Worm (Caenorhabditis elegans) whole organism, young adult: ENCODE results near the gene srx-63.

ENCODE experiments used
- B0019.2 ChIP-seq: fragments of 200-800 bp; sonication (Bioruptor generic); conservative IDR thresholded peaks from 2 replicates; pipeline ENCODE4 v1.3.6; 2022; ENCODE audit warnings: missing genetic modification reagents, missing genetic modification characterization, missing compliant biosample characterization
- C06A6.2 ChIP-seq: fragments of 200-800 bp; sonication (Bioruptor generic); conservative IDR thresholded peaks from 2 replicates; pipeline ENCODE4 v1.3.6; 2022; ENCODE audit warnings: missing genetic modification characterization, missing compliant biosample characterization
- D2030.7 ChIP-seq: fragments of 200-800 bp; sonication (Bioruptor generic); IDR thresholded peaks from 2 replicates; pipeline ENCODE4 v1.3.6; 2022; ENCODE audit warnings: missing genetic modification reagents, missing genetic modification characterization, missing compliant biosample characterization
- F10E7.11 ChIP-seq: sonication (generic microtip); optimal IDR thresholded peaks from 2 replicates; lab custom pipeline; 2017; ENCODE audit warnings: mild to moderate bottlenecking, missing genetic modification characterization, moderate library complexity, missing compliant biosample characterization
- F23B12.7 ChIP-seq: sonication (generic microtip); optimal IDR thresholded peaks from 2 replicates; lab custom pipeline; 2017; ENCODE audit warnings: missing genetic modification characterization, mild to moderate bottlenecking, missing compliant biosample characterization, antibody characterized with exemption, moderate library complexity; ENCODE audit not compliant: insufficient read depth
- Y53F4B.3 ChIP-seq: fragments of 200-800 bp; sonication (Bioruptor generic); IDR thresholded peaks from 2 replicates; pipeline ENCODE4 v1.3.6; 2022; ENCODE audit warnings: missing genetic modification reagents, missing genetic modification characterization, missing compliant biosample characterization
- Y53G8AR.9 ChIP-seq: fragments of 200-800 bp; sonication (Bioruptor generic); conservative IDR thresholded peaks from 2 replicates; pipeline ENCODE4 v1.3.6; 2022; ENCODE audit warnings: missing genetic modification reagents, missing genetic modification characterization, missing compliant biosample characterization
- Y67H2A.10 ChIP-seq: fragments of 200-800 bp; sonication (Bioruptor generic); conservative IDR thresholded peaks from 2 replicates; pipeline ENCODE4 v1.3.6; 2022; ENCODE audit warnings: missing genetic modification reagents, missing genetic modification characterization, missing compliant biosample characterization
- Y95B8A.8 ChIP-seq: fragments of 200-800 bp; sonication (Bioruptor generic); IDR thresholded peaks from 2 replicates; pipeline ENCODE4 v1.3.6; 2022; ENCODE audit warnings: missing genetic modification reagents, missing genetic modification characterization, missing compliant biosample characterization
- ZK185.1 ChIP-seq: sonication (generic microtip); optimal IDR thresholded peaks from 2 replicates; lab custom pipeline; 2016; ENCODE audit warnings: mild to moderate bottlenecking, missing genetic modification characterization, missing compliant biosample characterization; ENCODE audit not compliant: poor library complexity, severe bottlenecking
- akir-1 ChIP-seq: fragments of 200-800 bp; sonication (Bioruptor generic); optimal IDR thresholded peaks from 2 replicates; lab custom pipeline; 2018; ENCODE audit warnings: mild to moderate bottlenecking, missing genetic modification characterization, moderate library complexity, missing compliant biosample characterization
- aptf-2 ChIP-seq: fragments of 200-800 bp; sonication (Bioruptor generic); conservative IDR thresholded peaks from 2 replicates; pipeline ENCODE4 v1.3.6; 2022; ENCODE audit warnings: missing genetic modification reagents, missing genetic modification characterization, missing compliant biosample characterization
- atf-7 ChIP-seq: sonication (generic microtip); optimal IDR thresholded peaks from 2 replicates; lab custom pipeline; 2017; ENCODE audit warnings: mild to moderate bottlenecking, missing genetic modification characterization, missing compliant biosample characterization
- attf-3 ChIP-seq: fragments of 200-800 bp; sonication (Bioruptor generic); conservative IDR thresholded peaks from 2 replicates; pipeline ENCODE4 v1.3.6; 2022; ENCODE audit warnings: missing genetic modification reagents, missing genetic modification characterization, missing compliant biosample characterization
- attf-5 ChIP-seq: fragments of 200-800 bp; sonication (Bioruptor generic); optimal IDR thresholded peaks from 2 replicates; lab custom pipeline; 2018; ENCODE audit warnings: mild to moderate bottlenecking, missing genetic modification characterization, missing compliant biosample characterization
- bed-1 ChIP-seq: fragments of 200-800 bp; sonication (Bioruptor generic); IDR thresholded peaks from 2 replicates; pipeline ENCODE4 v1.3.6; 2022; ENCODE audit warnings: missing genetic modification reagents, missing genetic modification characterization, missing compliant biosample characterization
- cebp-2 ChIP-seq: fragments of 200-800 bp; sonication (Bioruptor generic); IDR thresholded peaks from 2 replicates; pipeline ENCODE4 v1.3.6; 2022; ENCODE audit warnings: missing genetic modification characterization, missing compliant biosample characterization
- ceh-100 ChIP-seq: fragments of 200-800 bp; sonication (Bioruptor generic); IDR thresholded peaks from 2 replicates; pipeline ENCODE4 v1.3.6; 2022; ENCODE audit warnings: missing genetic modification reagents, missing genetic modification characterization, missing compliant biosample characterization
- ceh-58 ChIP-seq: fragments of 200-800 bp; sonication (Bioruptor generic); IDR thresholded peaks from 2 replicates; pipeline ENCODE4 v1.3.6; 2022; ENCODE audit warnings: missing genetic modification characterization, missing compliant biosample characterization
- ceh-79 ChIP-seq: sonication (generic microtip); optimal IDR thresholded peaks from 2 replicates; lab custom pipeline; 2017; ENCODE audit warnings: mild to moderate bottlenecking, missing genetic modification characterization, missing compliant biosample characterization
- ceh-91 ChIP-seq: fragments of 200-800 bp; sonication (Bioruptor generic); IDR thresholded peaks from 2 replicates; pipeline ENCODE4 v1.3.6; 2022; ENCODE audit warnings: missing genetic modification reagents, missing genetic modification characterization, missing compliant biosample characterization
- chd-7 ChIP-seq: sonication (generic microtip); optimal IDR thresholded peaks from 2 replicates; lab custom pipeline; 2016; ENCODE audit warnings: mild to moderate bottlenecking, missing genetic modification characterization, moderate library complexity, missing compliant biosample characterization
- efl-1 ChIP-seq: fragments of 150-350 bp; optimal IDR thresholded peaks from 2 replicates; lab custom pipeline; 2014; ENCODE audit warnings: missing biosample characterization, missing genetic modification reagents, missing genetic modification characterization
- egrh-3 ChIP-seq: fragments of 200-800 bp; sonication (Bioruptor generic); IDR thresholded peaks from 2 replicates; pipeline ENCODE4 v1.3.6; 2022; ENCODE audit warnings: missing genetic modification reagents, missing genetic modification characterization, missing compliant biosample characterization
- ets-4 ChIP-seq: fragments of 200-800 bp; sonication (Bioruptor generic); optimal IDR thresholded peaks from 2 replicates; lab custom pipeline; 2018; ENCODE audit warnings: mild to moderate bottlenecking, missing genetic modification characterization, missing compliant biosample characterization
- gei-17 ChIP-seq: fragments of 200-800 bp; sonication (Bioruptor generic); optimal IDR thresholded peaks from 2 replicates; lab custom pipeline; 2018; ENCODE audit warnings: mild to moderate bottlenecking, missing genetic modification characterization, missing compliant biosample characterization
- hsf-1 ChIP-seq: fragments of 200-800 bp; sonication (Bioruptor generic); IDR thresholded peaks from 2 replicates; pipeline ENCODE4 v1.3.6; 2022; ENCODE audit warnings: missing genetic modification reagents, missing genetic modification characterization, missing compliant biosample characterization
- lin-54 ChIP-seq: fragments of 200-800 bp; sonication (Bioruptor generic); optimal IDR thresholded peaks from 2 replicates; lab custom pipeline; 2018; ENCODE audit warnings: mild to moderate bottlenecking, missing genetic modification characterization, missing compliant biosample characterization
- lir-1 ChIP-seq: fragments of 200-800 bp; sonication (Bioruptor generic); conservative IDR thresholded peaks from 2 replicates; pipeline ENCODE4 v1.3.6; 2022; ENCODE audit warnings: missing genetic modification reagents, missing genetic modification characterization, missing compliant biosample characterization
- madf-10 ChIP-seq: sonication (generic microtip); optimal IDR thresholded peaks from 2 replicates; lab custom pipeline; 2016; ENCODE audit warnings: mild to moderate bottlenecking, missing genetic modification characterization, missing compliant biosample characterization
- madf-3 ChIP-seq: fragments of 200-800 bp; sonication (Bioruptor generic); IDR thresholded peaks from 2 replicates; pipeline ENCODE4 v1.3.6; 2022; ENCODE audit warnings: missing genetic modification reagents, missing genetic modification characterization, missing compliant biosample characterization
- madf-6 ChIP-seq: fragments of 200-800 bp; sonication (Bioruptor generic); IDR thresholded peaks from 2 replicates; pipeline ENCODE4 v1.3.6; 2022; ENCODE audit warnings: missing genetic modification reagents, missing genetic modification characterization, missing compliant biosample characterization
- madf-8 ChIP-seq: fragments of 200-800 bp; sonication (Bioruptor generic); conservative IDR thresholded peaks from 2 replicates; pipeline ENCODE4 v1.3.6; 2022; ENCODE audit warnings: missing genetic modification reagents, missing genetic modification characterization, missing compliant biosample characterization
- mcd-1 ChIP-seq: fragments of 200-800 bp; sonication (Bioruptor generic); IDR thresholded peaks from 2 replicates; pipeline ENCODE4 v1.3.6; 2022; ENCODE audit warnings: missing genetic modification reagents, missing genetic modification characterization, missing compliant biosample characterization
- mes-4 ChIP-seq: sonication (generic microtip); optimal IDR thresholded peaks from 2 replicates; lab custom pipeline; 2016; ENCODE audit warnings: missing genotype, missing genetic modification characterization, missing compliant biosample characterization
- nfya-2 ChIP-seq: fragments of 200-800 bp; sonication (Bioruptor generic); IDR thresholded peaks from 2 replicates; pipeline ENCODE4 v1.3.6; 2022; ENCODE audit warnings: missing genetic modification reagents, missing genetic modification characterization, missing compliant biosample characterization
- nfyb-1 ChIP-seq: fragments of 200-800 bp; sonication (Bioruptor generic); IDR thresholded peaks from 2 replicates; pipeline ENCODE4 v1.3.6; 2022; ENCODE audit warnings: missing genetic modification reagents, missing genetic modification characterization, missing compliant biosample characterization
- nhr-27 ChIP-seq: fragments of 200-800 bp; sonication (Bioruptor generic); optimal IDR thresholded peaks from 2 replicates; lab custom pipeline; 2018; ENCODE audit warnings: mild to moderate bottlenecking, missing genetic modification characterization, moderate library complexity, missing compliant biosample characterization
- nhr-90 ChIP-seq: sonication (generic microtip); optimal IDR thresholded peaks from 2 replicates; lab custom pipeline; 2016; ENCODE audit warnings: missing genotype, mild to moderate bottlenecking, missing genetic modification characterization, missing compliant biosample characterization
- pha-4 ChIP-seq: fragments of 150-350 bp; sonication (generic microtip); optimal IDR thresholded peaks from 2 replicates; lab custom pipeline; 2014; ENCODE audit warnings: missing biosample characterization, missing genetic modification reagents, missing genetic modification characterization
- repo-1 ChIP-seq: sonication (generic microtip); optimal IDR thresholded peaks from 2 replicates; lab custom pipeline; 2017; ENCODE audit warnings: mild to moderate bottlenecking, missing genetic modification characterization, missing compliant biosample characterization
- rpc-1 ChIP-seq, 2 experiments: fragments of 150-350 bp in 1 of 2; sonication (generic microtip) in 1 of 2; optimal IDR thresholded peaks; 2 replicates each; lab custom pipeline; 2014 to 2018; ENCODE audit warnings: missing biosample characterization in 1 of 2, missing genetic modification characterization in 1 of 2, missing genetic modification reagents in 1 of 2, missing genotype in 1 of 2
- snpc-4 ChIP-seq, 5 experiments: fragments of 150-350 bp in 1 of 5; sonication (generic microtip) in 4 of 5; optimal IDR thresholded peaks; 2 replicates each; lab custom pipeline; 2014 to 2018; ENCODE audit warnings: missing genetic modification characterization in 5 of 5, missing biosample characterization in 3 of 5, antibody characterized with exemption in 2 of 5, mild to moderate bottlenecking in 2 of 5, missing compliant biosample characterization in 2 of 5, missing genotype in 2 of 5, moderate library complexity in 2 of 5, missing genetic modification reagents in 1 of 5
- tlf-1 ChIP-seq: fragments of 200-800 bp; sonication (Bioruptor generic); optimal IDR thresholded peaks from 2 replicates; lab custom pipeline; 2018; ENCODE audit warnings: mild to moderate bottlenecking, missing genetic modification characterization, missing compliant biosample characterization
- xnd-1 ChIP-seq: sonication (generic microtip); optimal IDR thresholded peaks from 2 replicates; lab custom pipeline; 2016; ENCODE audit warnings: missing genotype, missing genetic modification reagents, missing genetic modification characterization, missing compliant biosample characterization
- ztf-28 ChIP-seq: fragments of 200-800 bp; sonication (Bioruptor generic); IDR thresholded peaks from 2 replicates; pipeline ENCODE4 v1.3.6; 2022; ENCODE audit warnings: missing genetic modification reagents, missing genetic modification characterization, missing compliant biosample characterization

srx-63 gene

DNA sequence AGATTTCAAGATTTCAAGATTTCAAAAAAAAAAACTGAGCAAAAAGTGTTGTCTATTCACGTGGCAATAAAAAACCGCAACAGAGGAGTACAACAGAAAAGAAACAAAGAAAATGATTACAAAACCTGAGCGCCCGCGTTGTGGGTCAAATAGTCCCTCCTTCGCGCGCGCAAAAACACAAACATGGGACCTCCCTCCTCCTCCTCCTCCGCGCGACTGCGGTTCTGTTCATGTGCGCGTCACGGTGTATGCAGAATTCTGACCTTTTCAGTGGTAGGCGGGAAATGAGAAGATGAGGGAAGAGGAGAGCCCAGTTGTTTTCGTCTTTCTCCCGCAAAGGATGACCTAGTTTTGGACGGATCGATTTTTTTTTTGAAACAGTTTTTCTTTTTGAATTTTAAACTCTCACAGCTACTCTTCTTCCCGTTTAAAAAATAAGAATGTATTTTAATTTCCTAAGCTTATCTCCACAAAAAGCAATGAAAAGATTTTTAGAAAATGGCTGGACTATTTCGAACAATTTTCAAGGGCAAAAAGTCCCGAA, 39.0 kb upstream of the srx-63 start, which contains the start of gene C17E7.4 (continued):
- TF ChIP-seq egrh-3 (peak; percentile 70), madf-6 (GFP tag; lab: Robert Waterston, UW) (peak; percentile 88), madf-10 (tag; lab: Kevin White, UChicago) (no peak), lin-54 (no peak), mcd-1 (GFP tag; lab: Robert Waterston, UW) (no peak), ceh-91 (peak; percentile 44; the same call in 1 of the 2 replicates), akir-1 (GFP tag; lab: Kevin White, UChicago) (no peak), F10E7.11 (tag; lab: Kevin White, UChicago) (no peak), ceh-79 (tag; lab: Kevin White, UChicago) (no peak), gei-17 (GFP tag; lab: Kevin White, UChicago) (no peak), tlf-1 (GFP tag; lab: Kevin White, UChicago) (no peak), attf-5 (GFP tag; lab: Kevin White, UChicago) (no peak), Y95B8A.8 (GFP tag; lab: Robert Waterston, UW) (no peak), lir-1 (GFP tag; lab: Robert Waterston, UW) (no peak), aptf-2 (no peak), attf-3 (GFP tag; lab: Robert Waterston, UW) (no peak), nhr-90 (no peak), efl-1 (GFP tag; lab: Kevin White, UChicago) (peak; percentile 89), D2030.7 (GFP tag; lab: Robert Waterston, UW) (peak; percentile 47; the same call in 1 of the 2 replicates), cebp-2 (no peak), repo-1 (tag; lab: Kevin White, UChicago) (no peak), bed-1 (GFP tag; lab: Robert Waterston, UW) (no peak), ztf-28 (GFP tag; lab: Robert Waterston, UW) (no peak), Y67H2A.10 (GFP tag; lab: Robert Waterston, UW) (no peak), xnd-1 (tag; lab: Kevin White, UChicago) (peak; percentile 48), Y53G8AR.9 (GFP tag; lab: Robert Waterston, UW) (no peak), chd-7 (tag; lab: Kevin White, UChicago) (no peak), pha-4 (no peak), rpc-1 (optimal IDR thresholded peaks at IDR 0.05; lab: Kevin White, UChicago) (no peak), rpc-1 (tag; optimal IDR thresholded peaks at IDR 0.05; lab: Kevin White, UChicago) (no peak), mes-4 (tag; lab: Kevin White, UChicago) (no peak), madf-3 (GFP tag; lab: Robert Waterston, UW) (no peak), ets-4 (GFP tag; lab: Kevin White, UChicago) (no peak), B0019.2 (GFP tag; lab: Robert Waterston, UW) (no peak), madf-8 (GFP tag; lab: Robert Waterston, UW) (peak; percentile 72), F23B12.7 (tag; lab: Kevin White, UChicago) (no peak), nhr-27 (tag; lab: Kevin White, UChicago) (no peak), snpc-4 (GFP tag; optimal IDR thresholded peaks at IDR 0.05; lab: Kevin White, UChicago) (no peak), snpc-4 (tag; optimal IDR thresholded peaks at IDR 0.05; lab: Kevin White, UChicago) (no peak)
- TF ChIP-seq, all 124 proteins: peak for 12

DNA sequence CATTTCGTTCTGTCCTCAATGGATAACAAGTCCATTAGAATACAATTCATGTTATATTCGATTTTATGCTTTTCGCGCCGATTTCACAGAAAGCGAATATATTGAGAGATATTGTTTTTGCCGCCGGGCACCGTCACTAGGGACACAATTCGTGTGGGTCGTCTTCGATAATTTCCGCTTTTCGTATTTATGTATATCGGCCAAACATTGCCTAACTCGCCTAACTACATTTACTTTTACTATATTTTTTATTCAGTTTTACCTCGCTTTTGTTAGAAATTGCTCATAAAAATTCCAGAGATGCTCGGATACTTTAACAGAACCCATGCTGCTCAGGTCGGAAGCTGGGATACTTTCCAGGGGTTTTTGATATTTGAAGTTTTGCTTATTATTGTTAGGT, 36.8 kb upstream of the srx-63 start, which contains the start of gene sre-9:
sre-9 (plus strand) TSS at position 301 of the 400 bp plus-strand sequence.
- TF ChIP-seq ceh-79 (tag; lab: Kevin White, UChicago) (no peak), Y53F4B.3 (GFP tag; lab: Robert Waterston, UW) (no peak), madf-10 (tag; lab: Kevin White, UChicago) (no peak), C06A6.2 (GFP tag; lab: Robert Waterston, UW) (no peak), nfya-2 (GFP tag; lab: Robert Waterston, UW) (no peak), ZK185.1 (tag; lab: Kevin White, UChicago) (no peak), atf-7 (tag; lab: Kevin White, UChicago) (no peak), ceh-58 (GFP tag; lab: Robert Waterston, UW) (no peak), hsf-1 (no peak), madf-6 (GFP tag; lab: Robert Waterston, UW) (no peak), nfyb-1 (GFP tag; lab: Robert Waterston, UW) (no peak), madf-3 (GFP tag; lab: Robert Waterston, UW) (no peak), F10E7.11 (tag; lab: Kevin White, UChicago) (no peak), pha-4 (no peak), Y67H2A.10 (GFP tag; lab: Robert Waterston, UW) (no peak), ceh-100 (GFP tag; lab: Robert Waterston, UW) (no peak)
